Worm (Caenorhabditis elegans) whole organism, L1 larva: ENCODE data around the gene C08D8.1.

ENCODE experiments used
- ceh-90 ChIP-seq: sonication (generic microtip); optimal IDR thresholded peaks from 2 replicates; lab custom pipeline; 2016; ENCODE audit warnings: missing genetic modification characterization, missing compliant biosample characterization
- nhr-12 ChIP-seq: sonication (generic microtip); optimal IDR thresholded peaks from 2 replicates; lab custom pipeline; 2017; ENCODE audit warnings: missing biosample characterization, missing genetic modification characterization

ce11 chrV:8297504-8297903 is 48.1 kb upstream of the C08D8.1 start, which contains the start of gene W02D7.4:
- TF ChIP-seq nhr-12 (no peak), ceh-90 (tag; lab: Kevin White, UChicago) (no peak)
